Worm (Caenorhabditis elegans) whole organism, L1 larva: ENCODE data around the gene srlf-24.
A peak's percentile ranks its signal among the peaks of the same experiment; 100 is the strongest.

ENCODE experiments used
- C04F5.9 ChIP-seq: sonication (generic microtip); optimal IDR thresholded peaks from 2 replicates; lab custom pipeline; 2016; ENCODE audit warnings: missing genetic modification characterization, missing compliant biosample characterization
- C16A3.4 ChIP-seq: fragments of 150-350 bp; optimal IDR thresholded peaks from 2 replicates; lab custom pipeline; 2014; ENCODE audit warnings: missing biosample characterization, missing genetic modification characterization
- C34B4.2 ChIP-seq: sonication (generic microtip); optimal IDR thresholded peaks from 2 replicates; lab custom pipeline; 2017; ENCODE audit warnings: mild to moderate bottlenecking, missing genetic modification characterization, missing compliant biosample characterization
- F16B12.6 ChIP-seq: fragments of 150-350 bp; optimal IDR thresholded peaks from 2 replicates; lab custom pipeline; 2014; ENCODE audit warnings: missing biosample characterization, missing genetic modification characterization
- ama-1 ChIP-seq: fragments of 150-350 bp; optimal IDR thresholded peaks from 2 replicates; lab custom pipeline; 2014
- blmp-1 ChIP-seq: fragments of 150-350 bp; optimal IDR thresholded peaks from 2 replicates; lab custom pipeline; 2014; ENCODE audit warnings: missing biosample characterization, missing genetic modification characterization
- ceh-63 ChIP-seq: fragments of 200-800 bp; sonication (Bioruptor generic); optimal IDR thresholded peaks from 2 replicates; lab custom pipeline; 2018; ENCODE audit warnings: mild to moderate bottlenecking, missing genetic modification characterization, missing compliant biosample characterization
- ceh-82 ChIP-seq, 3 experiments: fragments of 150-350 bp in 1 of 3; sonication (generic microtip) in 2 of 3; optimal IDR thresholded peaks; 2 replicates each; lab custom pipeline; 2014 to 2017; ENCODE audit warnings: missing biosample characterization in 3 of 3, missing genetic modification characterization in 3 of 3
- ceh-88 ChIP-seq: fragments of 200-800 bp; sonication (Bioruptor generic); IDR thresholded peaks from 2 replicates; pipeline ENCODE4 v1.3.6; 2022; ENCODE audit warnings: missing genetic modification characterization, missing compliant biosample characterization
- ceh-90 ChIP-seq: sonication (generic microtip); optimal IDR thresholded peaks from 2 replicates; lab custom pipeline; 2016; ENCODE audit warnings: missing genetic modification characterization, missing compliant biosample characterization
- ces-1 ChIP-seq: fragments of 150-350 bp; optimal IDR thresholded peaks from 2 replicates; lab custom pipeline; 2014; ENCODE audit warnings: missing biosample characterization, missing genetic modification reagents, missing genetic modification characterization
- dpl-1 ChIP-seq, 3 experiments: fragments of 150-350 bp in 2 of 3; sonication (generic microtip) in 1 of 3; optimal IDR thresholded peaks; 2 replicates each; lab custom pipeline; 2014 to 2017; ENCODE audit warnings: missing biosample characterization in 3 of 3, missing genetic modification characterization in 3 of 3, missing genetic modification reagents in 3 of 3
- efl-1 ChIP-seq, 4 experiments: fragments of 150-350 bp; optimal IDR thresholded peaks in 3 of 4; peaks in 1 of 4; 1 replicate in 1 of 4; 2 replicates in 3 of 4; lab custom pipeline; 2014; ENCODE audit warnings: missing biosample characterization in 2 of 4, missing genetic modification characterization in 2 of 4, missing genetic modification reagents in 2 of 4
- egl-13 ChIP-seq: sonication (generic microtip); optimal IDR thresholded peaks from 2 replicates; lab custom pipeline; 2016; ENCODE audit warnings: missing genotype, missing genetic modification reagents, missing genetic modification characterization, missing compliant biosample characterization
- egl-27 ChIP-seq, 2 experiments: fragments of 150-350 bp in 1 of 2; sonication (generic microtip); optimal IDR thresholded peaks; 3 replicates each; lab custom pipeline; 2017 to 2018; ENCODE audit warnings: missing biosample characterization in 2 of 2, missing genetic modification characterization in 2 of 2, missing genetic modification reagents in 2 of 2
- elt-2 ChIP-seq: sonication (generic microtip); optimal IDR thresholded peaks from 2 replicates; lab custom pipeline; 2016; ENCODE audit warnings: missing genetic modification characterization, mild to moderate bottlenecking, inconsistent platforms, missing compliant biosample characterization, missing genetic modification reagents
- elt-3 ChIP-seq, 6 experiments: fragments of 150-350 bp in 1 of 6; sonication (generic microtip); optimal IDR thresholded peaks; 2 replicates each; lab custom pipeline; 2017 to 2018; ENCODE audit warnings: missing biosample characterization in 6 of 6, missing genetic modification characterization in 6 of 6, inconsistent platforms in 1 of 6
- ets-5 ChIP-seq: fragments of 200-800 bp; sonication (Bioruptor generic); IDR thresholded peaks from 2 replicates; pipeline ENCODE4 v1.3.6; 2022; ENCODE audit warnings: missing genetic modification characterization, missing compliant biosample characterization
- fkh-10 ChIP-seq: sonication (generic microtip); optimal IDR thresholded peaks from 2 replicates; lab custom pipeline; 2017; ENCODE audit warnings: missing biosample characterization, missing genetic modification reagents, missing genetic modification characterization
- fos-1 ChIP-seq: fragments of 150-350 bp; optimal IDR thresholded peaks from 2 replicates; lab custom pipeline; 2014; ENCODE audit warnings: missing biosample characterization, missing genetic modification characterization
- hlh-17 ChIP-seq: fragments of 200-800 bp; sonication (Bioruptor generic); optimal IDR thresholded peaks from 2 replicates; lab custom pipeline; 2018; ENCODE audit warnings: missing genetic modification characterization, mild to moderate bottlenecking, missing compliant biosample characterization, moderate library complexity, borderline replicate concordance
- hpl-2 ChIP-seq: fragments of 150-350 bp; optimal IDR thresholded peaks from 2 replicates; lab custom pipeline; 2014; ENCODE audit warnings: missing biosample characterization, missing genetic modification reagents, missing genetic modification characterization
- lin-13 ChIP-seq: fragments of 150-350 bp; optimal IDR thresholded peaks from 2 replicates; lab custom pipeline; 2014; ENCODE audit warnings: missing biosample characterization, missing genetic modification reagents, missing genetic modification characterization
- lin-35 ChIP-seq, 2 experiments: fragments of 150-350 bp; optimal IDR thresholded peaks; 2 replicates each; lab custom pipeline; 2014; ENCODE audit warnings: missing biosample characterization in 2 of 2, missing genetic modification characterization in 2 of 2, missing genetic modification reagents in 2 of 2
- lin-39 ChIP-seq: fragments of 150-350 bp; optimal IDR thresholded peaks from 2 replicates; lab custom pipeline; 2014; ENCODE audit warnings: missing biosample characterization, missing genetic modification reagents, missing genetic modification characterization
- lir-3 ChIP-seq: sonication (generic microtip); optimal IDR thresholded peaks from 2 replicates; lab custom pipeline; 2016; ENCODE audit warnings: mild to moderate bottlenecking, missing genetic modification characterization, moderate library complexity, missing compliant biosample characterization; ENCODE audit not compliant: poor library complexity
- mdl-1 ChIP-seq, 2 experiments: fragments of 150-350 bp; optimal IDR thresholded peaks; 2 replicates each; lab custom pipeline; 2014 to 2017; ENCODE audit warnings: missing biosample characterization in 2 of 2, missing genetic modification characterization in 2 of 2, inconsistent platforms in 1 of 2
- mef-2 ChIP-seq: fragments of 150-350 bp; optimal IDR thresholded peaks from 2 replicates; lab custom pipeline; 2014; ENCODE audit warnings: missing biosample characterization, missing genetic modification characterization
- nhr-11 ChIP-seq: fragments of 150-350 bp; optimal IDR thresholded peaks from 2 replicates; lab custom pipeline; 2014; ENCODE audit warnings: missing biosample characterization, missing genetic modification characterization
- nhr-12 ChIP-seq: sonication (generic microtip); optimal IDR thresholded peaks from 2 replicates; lab custom pipeline; 2017; ENCODE audit warnings: missing biosample characterization, missing genetic modification characterization
- nhr-71 ChIP-seq: sonication (generic microtip); optimal IDR thresholded peaks from 2 replicates; lab custom pipeline; 2016; ENCODE audit warnings: mild to moderate bottlenecking, missing genetic modification characterization, moderate library complexity, missing compliant biosample characterization
- nhr-77 ChIP-seq: fragments of 150-350 bp; optimal IDR thresholded peaks from 2 replicates; lab custom pipeline; 2014; ENCODE audit warnings: missing biosample characterization, missing genetic modification characterization
- nhr-85 ChIP-seq: sonication (generic microtip); peaks from one replicate; lab custom pipeline; 2016; ENCODE audit warnings: missing genetic modification characterization, inconsistent platforms, missing compliant biosample characterization
- pag-3 ChIP-seq: sonication (generic microtip); optimal IDR thresholded peaks from 2 replicates; lab custom pipeline; 2017; ENCODE audit warnings: missing genetic modification characterization, mild to moderate bottlenecking, missing compliant biosample characterization, antibody characterized with exemption, borderline replicate concordance; ENCODE audit not compliant: insufficient read depth
- pqm-1 ChIP-seq: sonication (generic microtip); optimal IDR thresholded peaks from 3 replicates; lab custom pipeline; 2017; ENCODE audit warnings: missing biosample characterization, missing genetic modification characterization
- skn-1 ChIP-seq: fragments of 150-350 bp; optimal IDR thresholded peaks from 2 replicates; lab custom pipeline; 2014; ENCODE audit warnings: missing biosample characterization, missing genetic modification characterization
- sup-37 ChIP-seq: fragments of 200-800 bp; sonication (Bioruptor generic); optimal IDR thresholded peaks from 2 replicates; lab custom pipeline; 2018; ENCODE audit warnings: mild to moderate bottlenecking, missing genetic modification characterization, missing compliant biosample characterization
- swsn-7 ChIP-seq: sonication (generic microtip); optimal IDR thresholded peaks from 2 replicates; lab custom pipeline; 2016; ENCODE audit warnings: missing genetic modification characterization, missing compliant biosample characterization
- tbx-2 ChIP-seq: sonication (generic microtip); optimal IDR thresholded peaks from 2 replicates; lab custom pipeline; 2016; ENCODE audit warnings: missing genetic modification characterization, missing compliant biosample characterization
- unc-62 ChIP-seq: fragments of 150-350 bp; optimal IDR thresholded peaks from 2 replicates; lab custom pipeline; 2014; ENCODE audit warnings: missing biosample characterization, missing genetic modification reagents, missing genetic modification characterization
- unc-98 ChIP-seq: fragments of 200-800 bp; sonication (Bioruptor generic); IDR thresholded peaks from 2 replicates; pipeline ENCODE4 v1.3.6; 2022; ENCODE audit warnings: missing genetic modification characterization, missing compliant biosample characterization
- vab-15 ChIP-seq: sonication (generic microtip); optimal IDR thresholded peaks from 2 replicates; lab custom pipeline; 2017; ENCODE audit warnings: missing genotype, mild to moderate bottlenecking, missing genetic modification characterization, missing compliant biosample characterization
- ztf-11 ChIP-seq, 2 experiments: sonication (generic microtip); optimal IDR thresholded peaks; 2 replicates each; lab custom pipeline; 2016 to 2017; ENCODE audit warnings: missing genetic modification characterization in 2 of 2, missing biosample characterization in 1 of 2, missing compliant biosample characterization in 1 of 2
- ztf-4 ChIP-seq: fragments of 150-350 bp; optimal IDR thresholded peaks from 2 replicates; lab custom pipeline; 2014; ENCODE audit warnings: missing biosample characterization, missing genetic modification characterization

The srlf-24 gene

ce11 chrIV:11146492-11146891 lies 40.9 kb upstream of the srlf-24 start:
- TF ChIP-seq ces-1 (GFP tag; lab: Kevin White, UChicago): no peak
- TF ChIP-seq nhr-85 (tag; lab: Kevin White, UChicago): no peak
- TF ChIP-seq fkh-10 (GFP tag; lab: Kevin White, UChicago): no peak
- no peak for TF ChIP-seq egl-13
- no peak for TF ChIP-seq sup-37 (GFP tag; lab: Kevin White, UChicago)
- TF ChIP-seq skn-1 (tag; lab: Kevin White, UChicago): no peak
- TF ChIP-seq lir-3 (tag; lab: Kevin White, UChicago): no peak
- TF ChIP-seq mdl-1 (tag; optimal IDR thresholded peaks at IDR 0.05; lab: Kevin White, UChicago): no peak
- TF ChIP-seq, all 84 proteins: peak for 0

- TF ChIP-seq dpl-1 (GFP tag; optimal IDR thresholded peaks at IDR 0.05; lab: Kevin White, UChicago) (peak in 1 of 3 experiments; percentile 35), ztf-11 (tag; optimal IDR thresholded peaks at IDR 0.05; lab: Kevin White, UChicago) (no peak), efl-1 (optimal IDR thresholded peaks at IDR 0.05; lab: Kevin White, UChicago) (no peak), efl-1 (GFP tag; optimal IDR thresholded peaks at IDR 0.05 in 1 of 2; lab: Kevin White, UChicago) (peak; percentile 50 to 92), lin-35 (GFP tag; optimal IDR thresholded peaks at IDR 0.05; lab: Kevin White, UChicago) (peak in 1 of 2 experiments; percentile 20)
Observed at ce11 chrIV:11145929-11146339, 40.3 kb upstream of the srlf-24 start.

ce11 chrIV:11143228-11143444 lies 37.5 kb upstream of the srlf-24 start, which contains the start of gene F01G4.4:
Gene F01G4.4 (plus strand): TSS chrIV:11143345.
- no peak for TF ChIP-seq unc-98 (GFP tag; lab: Robert Waterston, UW)
- no peak for TF ChIP-seq hlh-17 (GFP tag; lab: Kevin White, UChicago)
- no peak for TF ChIP-seq nhr-77 (tag; lab: Kevin White, UChicago)
- no peak for TF ChIP-seq nhr-85 (tag; lab: Kevin White, UChicago)
- TF ChIP-seq ces-1 (GFP tag; lab: Kevin White, UChicago): no peak
- no peak for TF ChIP-seq egl-27 (tag; optimal IDR thresholded peaks at IDR 0.05; lab: Kevin White, UChicago)
- TF ChIP-seq ceh-63 (GFP tag; lab: Kevin White, UChicago): no peak
- TF ChIP-seq pqm-1 (tag; lab: Kevin White, UChicago): no peak

- TF ChIP-seq vab-15 (tag; lab: Kevin White, UChicago) (no peak), skn-1 (tag; lab: Kevin White, UChicago) (peak; percentile 56), ceh-63 (GFP tag; lab: Kevin White, UChicago) (no peak), egl-13 (no peak), C16A3.4 (tag; lab: Kevin White, UChicago) (peak; percentile 38), blmp-1 (tag; lab: Kevin White, UChicago) (peak; percentile 27), ama-1 (lab: Kevin White, UChicago) (no peak), ceh-82 (tag; optimal IDR thresholded peaks at IDR 0.05; lab: Kevin White, UChicago) (peak in 2 of 3 experiments; percentile 12 to 41), ceh-90 (tag; lab: Kevin White, UChicago) (no peak), nhr-12 (tag; lab: Kevin White, UChicago) (no peak), C04F5.9 (tag; lab: Kevin White, UChicago) (no peak), elt-2 (tag; lab: Kevin White, UChicago) (no peak), ztf-4 (no peak), lin-13 (GFP tag; lab: Kevin White, UChicago) (no peak), tbx-2 (tag; lab: Kevin White, UChicago) (peak; percentile 49), C34B4.2 (no peak), lin-39 (tag; lab: Kevin White, UChicago) (peak; percentile 18), nhr-71 (tag; lab: Kevin White, UChicago) (peak; percentile 64), unc-62 (GFP tag; lab: Kevin White, UChicago) (no peak), F16B12.6 (tag; lab: Kevin White, UChicago) (peak; percentile 88), swsn-7 (tag; lab: Kevin White, UChicago) (peak; percentile 52), elt-3 (tag; optimal IDR thresholded peaks at IDR 0.05; lab: Kevin White, UChicago) (no peak), fos-1 (tag; lab: Kevin White, UChicago) (no peak), ets-5 (GFP tag; lab: Robert Waterston, UW) (no peak), hpl-2 (no peak), dpl-1 (GFP tag; optimal IDR thresholded peaks at IDR 0.05; lab: Kevin White, UChicago) (peak; percentile 92 to 95 (median 93)), pag-3 (tag; lab: Kevin White, UChicago) (no peak), egl-27 (tag; optimal IDR thresholded peaks at IDR 0.05; lab: Kevin White, UChicago) (no peak), nhr-11 (tag; lab: Kevin White, UChicago) (no peak), mef-2 (tag; lab: Kevin White, UChicago) (no peak), ceh-88 (GFP tag; lab: Robert Waterston, UW) (no peak)
Observed at ce11 chrIV:11142314-11143227, 36.9 kb upstream of the srlf-24 start, which contains the start of gene skih-2. Gene skih-2 (minus strand): TSS chrIV:11142364.
